Fruit fly (Drosophila melanogaster) ovary, adult (tissue): Measurements from ENCODE around the gene CG13075.

Experiments used
- CG17801 ChIP-seq: fragments of 200-800 bp; optimal IDR thresholded peaks from 2 replicates; lab custom pipeline; 2019; ENCODE audit warnings: missing biosample characterization, mild to moderate bottlenecking, missing genetic modification characterization, moderate library complexity; ENCODE audit not compliant: partially characterized antibody

The CG13075 gene

dm6 chr3L:16047105-16047504 is 36.7 kb upstream of the CG13075 start:
- TF ChIP-seq CG17801 (GFP tag; lab: Kevin White, UChicago), result no peak

DNA sequence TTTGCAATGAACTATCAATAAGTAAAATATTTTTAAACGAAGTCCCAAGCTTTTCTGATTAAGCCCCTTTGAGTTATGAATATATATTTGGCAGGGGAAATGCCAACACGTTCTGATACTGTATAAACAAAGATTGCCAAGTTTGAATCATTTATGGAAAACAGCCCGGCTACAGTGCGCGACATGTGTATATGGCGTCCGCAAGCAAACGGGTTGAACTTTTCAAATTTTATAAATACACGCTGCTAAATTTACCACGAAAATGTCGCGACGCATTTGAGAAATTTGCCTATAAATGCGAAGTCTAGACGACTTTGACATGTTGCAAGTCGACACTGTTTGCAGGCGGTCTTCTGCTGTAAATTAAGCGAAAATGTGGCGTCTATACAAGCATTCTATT is 35.7 kb upstream of the CG13075 start:
- TF ChIP-seq CG17801 (GFP tag; lab: Kevin White, UChicago), result no peak

DNA sequence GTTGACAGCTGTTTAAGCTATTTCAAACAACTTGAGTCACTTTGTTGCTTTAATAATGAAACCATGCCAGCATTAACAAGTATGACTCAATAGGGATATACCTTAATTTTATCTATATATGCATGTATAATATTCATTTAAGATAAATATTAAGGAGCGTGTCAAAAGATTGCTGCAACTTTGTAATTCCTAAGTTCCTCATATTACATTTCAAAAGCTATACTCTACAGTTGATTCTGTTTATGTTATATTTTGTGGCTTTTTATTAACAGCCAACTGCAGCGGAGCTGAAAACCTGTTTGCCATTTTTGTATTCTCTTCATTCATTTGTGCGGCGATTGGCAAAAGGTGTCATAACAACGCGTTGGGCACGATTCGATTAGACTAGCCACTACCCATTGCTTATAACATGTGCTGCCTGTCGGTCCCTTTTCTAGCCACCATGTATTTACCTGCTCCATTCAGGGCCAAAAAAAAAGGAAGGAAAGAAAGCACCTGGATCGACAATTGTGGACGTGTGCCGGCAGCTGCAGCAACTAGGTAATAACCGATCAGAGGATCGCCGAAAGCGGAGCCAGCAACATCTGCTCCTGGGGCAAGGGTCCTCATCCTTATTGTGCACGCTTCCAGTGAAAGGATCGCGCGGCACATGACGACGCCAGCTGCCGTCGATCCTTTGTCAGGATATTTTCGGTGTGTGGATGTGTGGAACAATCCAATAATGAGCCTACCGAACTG is 34.9 kb upstream of the CG13075 start:
- TF ChIP-seq CG17801 (GFP tag; lab: Kevin White, UChicago), result no peak

- TF ChIP-seq CG17801 (GFP tag; lab: Kevin White, UChicago), result peak; percentile 73
Observed at dm6 chr3L:16049955-16050886, 33.6 kb upstream of the CG13075 start.

dm6 chr3L:16050887-16051258 is 32.9 kb upstream of the CG13075 start, which contains the start of gene Diap1:
Diap1 (minus strand) TSS chr3L:16051034.
- no peak for TF ChIP-seq CG17801 (GFP tag; lab: Kevin White, UChicago)

dm6 chr3L:16051719-16052122 is 32.1 kb upstream of the CG13075 start, which contains the start of gene Mbs:
Mbs (plus strand) TSS chr3L:16051959.
- TF ChIP-seq CG17801 (GFP tag; lab: Kevin White, UChicago), result peak; percentile 7

DNA sequence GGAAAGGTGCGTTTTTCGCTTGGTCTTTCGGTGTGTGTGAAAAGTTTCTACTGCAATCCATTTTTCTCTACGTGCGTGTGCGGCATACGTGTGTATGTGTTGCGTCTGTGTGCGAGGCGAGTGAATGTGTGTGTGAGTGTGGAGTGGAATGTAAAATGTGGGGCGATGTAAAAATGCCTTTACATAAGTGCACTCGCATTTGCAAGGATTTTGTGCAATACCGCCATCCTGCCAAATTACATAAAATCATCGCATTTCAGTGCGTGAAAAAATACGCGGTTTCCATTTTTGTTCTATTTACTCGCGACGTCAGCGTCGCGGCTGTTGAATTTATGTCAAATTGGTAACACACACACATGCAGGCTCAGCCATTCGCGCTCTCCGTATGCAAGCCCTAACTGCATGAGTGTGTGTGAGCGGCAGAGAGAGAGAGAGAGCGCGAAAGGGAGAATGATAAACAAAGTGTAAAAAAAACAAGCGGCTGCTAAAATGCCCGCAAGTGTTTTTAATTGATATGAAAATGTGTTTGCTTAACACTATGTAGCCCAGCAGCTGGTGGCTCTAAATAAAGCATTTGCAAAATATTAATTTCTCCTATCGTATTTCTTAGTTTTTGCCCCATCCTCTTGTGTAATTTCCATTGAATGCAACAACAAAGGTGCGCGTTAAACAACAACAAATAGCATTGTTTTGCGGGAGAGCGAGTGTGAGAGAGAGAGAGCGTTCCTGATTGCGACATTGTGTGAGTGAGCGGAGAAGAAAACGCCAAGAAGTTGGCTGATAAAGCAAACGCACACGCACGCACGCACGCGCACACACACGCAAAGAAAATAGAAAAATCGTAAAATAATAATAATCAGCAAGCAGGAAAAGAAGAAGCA is 31.4 kb upstream of the CG13075 start:
- no peak for TF ChIP-seq CG17801 (GFP tag; lab: Kevin White, UChicago)

dm6 chr3L:16053026-16053556 is 30.7 kb upstream of the CG13075 start:
- no peak for TF ChIP-seq CG17801 (GFP tag; lab: Kevin White, UChicago)

- TF ChIP-seq CG17801 (GFP tag; lab: Kevin White, UChicago), result no peak
Observed at dm6 chr3L:16054095-16054494, 29.7 kb upstream of the CG13075 start.

DNA sequence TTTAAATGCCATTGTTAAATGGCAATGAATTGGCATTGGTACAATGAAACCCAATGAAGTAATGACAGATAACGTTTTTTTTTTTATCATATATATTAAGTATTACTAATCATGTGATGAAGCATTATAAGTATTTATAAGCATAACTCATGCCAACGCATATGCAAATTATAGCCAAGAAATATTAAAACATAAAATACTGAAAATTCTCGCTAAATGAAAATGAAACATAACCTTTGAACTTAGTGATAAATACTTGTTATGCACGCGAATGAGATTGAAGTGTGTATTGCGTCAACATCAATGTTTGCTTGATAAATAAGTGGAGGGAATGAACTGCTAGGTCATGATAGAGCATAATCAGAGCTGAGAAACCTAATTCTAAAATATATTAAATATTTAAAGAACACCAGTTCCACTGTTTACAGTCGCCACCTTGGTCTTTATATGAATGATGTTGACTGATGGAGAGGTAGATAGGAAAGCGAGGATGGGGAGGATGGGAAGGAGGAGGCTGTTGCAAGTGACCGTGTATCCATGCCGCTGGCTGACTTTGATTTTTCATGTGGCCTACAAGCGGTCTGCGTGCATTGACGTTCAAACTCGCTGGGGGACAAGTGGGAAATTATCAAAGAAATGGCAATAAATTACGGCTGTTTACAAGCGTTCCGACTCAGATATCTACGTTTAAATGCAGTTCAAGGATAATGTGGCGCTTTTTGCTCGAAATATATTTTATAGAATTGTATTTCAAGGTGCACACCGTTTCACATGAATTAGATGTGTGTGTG is 27.5 kb upstream of the CG13075 start:
- TF ChIP-seq CG17801 (GFP tag; lab: Kevin White, UChicago), result no peak

DNA sequence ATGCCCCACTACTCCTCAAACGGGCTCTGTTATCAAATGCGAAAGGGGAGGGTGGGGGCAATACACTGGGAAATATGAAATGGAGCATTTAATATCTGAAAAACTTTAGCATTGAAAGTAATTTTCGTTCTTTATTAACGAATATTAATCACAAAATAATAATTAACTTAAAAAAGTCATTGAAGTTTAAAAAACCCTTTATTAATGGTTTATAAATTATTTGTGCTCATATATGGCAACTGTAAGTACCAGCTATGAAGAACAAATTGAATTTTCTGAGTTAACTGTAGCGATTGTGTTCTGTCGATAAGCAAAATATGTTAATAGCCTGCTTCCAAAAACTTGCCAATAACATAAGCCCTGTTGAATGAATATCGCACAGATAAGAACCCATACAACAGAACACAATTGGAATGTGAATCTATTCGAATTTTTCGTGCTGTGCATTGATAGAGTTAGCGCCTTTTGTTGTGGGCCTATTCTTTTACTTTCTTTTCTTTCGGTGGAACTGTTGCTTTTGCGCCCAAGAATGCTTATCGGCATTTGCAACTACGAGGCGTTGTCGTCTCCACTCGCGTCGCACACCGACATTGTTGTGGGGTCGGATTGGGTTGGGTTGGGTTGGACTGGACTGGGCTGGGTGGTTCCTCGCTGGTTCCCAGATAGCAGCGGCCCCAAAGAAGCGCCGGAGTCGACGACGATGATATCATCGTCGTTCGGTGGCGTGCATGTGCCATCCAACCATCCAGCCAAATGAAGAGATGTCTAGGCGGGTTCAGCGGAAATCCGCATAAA is 22.8 kb upstream of the CG13075 start:
- TF ChIP-seq CG17801 (GFP tag; lab: Kevin White, UChicago), result no peak

DNA sequence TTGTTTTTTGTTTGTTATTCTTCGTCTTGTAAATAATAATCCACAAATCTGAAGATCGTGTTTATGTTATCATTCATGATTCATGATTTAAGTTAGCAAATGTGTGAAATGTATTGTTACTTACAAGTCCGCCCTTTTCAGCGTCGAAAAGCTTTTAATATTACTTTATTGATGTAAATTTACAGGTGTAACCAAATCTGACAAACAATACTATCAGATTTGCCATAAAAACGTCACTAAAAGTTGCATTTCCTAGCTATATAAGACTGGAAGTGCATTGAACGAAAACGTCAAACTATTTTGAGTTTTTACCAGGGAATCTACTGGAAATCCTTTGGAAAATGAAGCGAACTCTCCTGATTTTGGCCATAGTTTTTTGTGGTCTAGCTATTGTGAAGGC is 1.5 kb upstream of the CG13075 start, which contains the start of gene CG33258:
CG33258 (plus strand) TSS at position 301 of the 400 bp plus-strand sequence.
- TF ChIP-seq CG17801 (GFP tag; lab: Kevin White, UChicago), result no peak
